Fruit fly (Drosophila melanogaster) whole organism, embryonic: ENCODE data around the gene Trs20.

Experiments used
- Antp ChIP-seq: fragments of 200-800 bp; sonication (Bioruptor generic); optimal IDR thresholded peaks from 3 replicates; lab custom pipeline; 2016; ENCODE audit warnings: missing biosample characterization, missing genetic modification characterization
- Atf6 ChIP-seq: fragments of 200-800 bp; sonication (Bioruptor generic); IDR thresholded peaks from 2 replicates; pipeline ENCODE4 v1.3.6; 2022; ENCODE audit warnings: missing biosample characterization, missing genetic modification characterization
- Blimp-1 ChIP-seq: fragments of 200-800 bp; sonication (Bioruptor generic); optimal IDR thresholded peaks from 3 replicates; lab custom pipeline; 2018; ENCODE audit warnings: missing biosample characterization, missing genetic modification characterization, mild to moderate bottlenecking, moderate library complexity, missing genetic modification reagents
- C15 ChIP-seq: fragments of 200-800 bp; sonication (Bioruptor generic); IDR thresholded peaks from 3 replicates; pipeline ENCODE4 v1.3.6; 2022; ENCODE audit warnings: missing biosample characterization, missing genetic modification characterization
- CG11456 ChIP-seq: fragments of 200-800 bp; sonication (Bioruptor generic); IDR thresholded peaks from 3 replicates; pipeline ENCODE4 v1.3.6; 2022; ENCODE audit warnings: missing biosample characterization, missing genetic modification characterization
- CG12071 ChIP-seq: fragments of 200-800 bp; sonication (Bioruptor generic); optimal IDR thresholded peaks from 3 replicates; lab custom pipeline; 2018; ENCODE audit warnings: missing biosample characterization, mild to moderate bottlenecking, missing genetic modification characterization
- CG12219 ChIP-seq: fragments of 200-800 bp; sonication (Bioruptor generic); optimal IDR thresholded peaks from 3 replicates; lab custom pipeline; 2018; ENCODE audit warnings: missing biosample characterization, mild to moderate bottlenecking, missing genetic modification characterization
- CG1529 ChIP-seq: fragments of 200-800 bp; sonication (Bioruptor generic); optimal IDR thresholded peaks from 3 replicates; lab custom pipeline; 2018; ENCODE audit warnings: missing biosample characterization, missing genetic modification characterization
- CG17568 ChIP-seq: fragments of 200-800 bp; sonication (Bioruptor generic); optimal IDR thresholded peaks from 2 replicates; lab custom pipeline; 2018; ENCODE audit warnings: missing biosample characterization, mild to moderate bottlenecking, missing genetic modification characterization, moderate library complexity
- CG17829 ChIP-seq: fragments of 200-800 bp; optimal IDR thresholded peaks from 2 replicates; lab custom pipeline; 2019; ENCODE audit warnings: missing biosample characterization, mild to moderate bottlenecking, missing genetic modification characterization, moderate library complexity
- CG31365 ChIP-seq: fragments of 200-800 bp; sonication (Bioruptor generic); optimal IDR thresholded peaks from 2 replicates; lab custom pipeline; 2018; ENCODE audit warnings: missing biosample characterization, mild to moderate bottlenecking, missing genetic modification characterization
- CG4404 ChIP-seq: fragments of 200-800 bp; sonication (Bioruptor generic); IDR thresholded peaks from 2 replicates; pipeline ENCODE4 v1.3.6; 2022; ENCODE audit warnings: missing biosample characterization, missing genetic modification characterization
- CG4424 ChIP-seq: fragments of 200-800 bp; sonication (Bioruptor generic); optimal IDR thresholded peaks from 3 replicates; lab custom pipeline; 2016; ENCODE audit warnings: missing biosample characterization, missing genetic modification characterization
- CG4730 ChIP-seq: fragments of 200-800 bp; sonication (Bioruptor generic); IDR thresholded peaks from 2 replicates; pipeline ENCODE4 v1.3.6; 2022; ENCODE audit warnings: missing biosample characterization, missing genetic modification characterization
- CG7357 ChIP-seq: fragments of 200-800 bp; sonication (Bioruptor generic); IDR thresholded peaks from 3 replicates; pipeline ENCODE4 v1.3.6; 2022; ENCODE audit warnings: missing biosample characterization, missing genetic modification characterization
- CG8944 ChIP-seq: fragments of 200-800 bp; sonication (Bioruptor generic); optimal IDR thresholded peaks from 3 replicates; lab custom pipeline; 2016; ENCODE audit warnings: missing biosample characterization, missing genetic modification characterization
- CG9797 ChIP-seq: fragments of 200-800 bp; sonication (Bioruptor generic); optimal IDR thresholded peaks from 3 replicates; lab custom pipeline; 2018; ENCODE audit warnings: missing biosample characterization, mild to moderate bottlenecking, missing genetic modification characterization
- Chrac-16 ChIP-seq: fragments of 200-800 bp; sonication (Bioruptor generic); optimal IDR thresholded peaks from 3 replicates; lab custom pipeline; 2016; ENCODE audit warnings: missing biosample characterization, missing genetic modification characterization
- CrebB ChIP-seq: fragments of 200-800 bp; sonication (Bioruptor generic); optimal IDR thresholded peaks from 3 replicates; lab custom pipeline; 2018; ENCODE audit warnings: missing biosample characterization, mild to moderate bottlenecking, missing genetic modification characterization
- Dll ChIP-seq: fragments of 200-800 bp; sonication (Bioruptor generic); IDR thresholded peaks from 4 replicates; pipeline ENCODE4 v1.3.6; 2022; ENCODE audit warnings: missing biosample characterization, missing genetic modification characterization; ENCODE audit not compliant: partially characterized antibody
- Ets65A ChIP-seq: fragments of 200-800 bp; sonication (Bioruptor generic); peaks from one replicate; lab custom pipeline; 2016; ENCODE audit warnings: missing biosample characterization, missing genetic modification characterization
- Fer2 ChIP-seq: fragments of 200-800 bp; sonication (Bioruptor generic); optimal IDR thresholded peaks from 2 replicates; lab custom pipeline; 2018; ENCODE audit warnings: missing biosample characterization, mild to moderate bottlenecking, missing genetic modification characterization, moderate library complexity
- Gug ChIP-seq: fragments of 200-800 bp; sonication (Bioruptor generic); IDR thresholded peaks from 4 replicates; pipeline ENCODE4 v1.3.6; 2022; ENCODE audit warnings: missing biosample characterization, missing genetic modification characterization
- HLH4C ChIP-seq: fragments of 200-800 bp; sonication (Bioruptor generic); IDR thresholded peaks from 3 replicates; pipeline ENCODE4 v1.3.6; 2022; ENCODE audit warnings: missing biosample characterization, missing genetic modification characterization; ENCODE audit not compliant: partially characterized antibody
- Hr39 ChIP-seq: fragments of >200 bp; optimal IDR thresholded peaks from 2 replicates; lab custom pipeline; 2017
- Hr51 ChIP-seq, 2 experiments: fragments of 200-800 bp; sonication (Bioruptor generic); optimal IDR thresholded peaks; 2 replicates in 1 of 2; 3 replicates in 1 of 2; lab custom pipeline; 2016 to 2018; ENCODE audit warnings: missing biosample characterization in 2 of 2, missing genetic modification characterization in 2 of 2, mild to moderate bottlenecking in 1 of 2, moderate library complexity in 1 of 2
- Lhr ChIP-seq: fragments of 200-800 bp; sonication (Bioruptor generic); optimal IDR thresholded peaks from 3 replicates; lab custom pipeline; 2017; ENCODE audit warnings: mild to moderate bottlenecking, missing biosample characterization, missing genetic modification reagents, missing genetic modification characterization
- PHDP ChIP-seq: fragments of 200-800 bp; sonication (Bioruptor generic); optimal IDR thresholded peaks from 3 replicates; lab custom pipeline; 2018; ENCODE audit warnings: missing biosample characterization, mild to moderate bottlenecking, missing genetic modification characterization, moderate library complexity
- Pdp1 ChIP-seq, 2 experiments: fragments of 200-800 bp; sonication (Bioruptor generic); optimal IDR thresholded peaks; 3 replicates each; lab custom pipeline; 2016; ENCODE audit warnings: missing biosample characterization in 2 of 2, missing genetic modification characterization in 2 of 2, mild to moderate bottlenecking in 1 of 2, moderate library complexity in 1 of 2
- TFAM ChIP-seq: fragments of 200-800 bp; sonication (Bioruptor generic); optimal IDR thresholded peaks from 2 replicates; lab custom pipeline; 2017; ENCODE audit warnings: missing biosample characterization, missing genetic modification characterization, inconsistent platforms
- Taf1 ChIP-seq: fragments of 200-800 bp; sonication (Bioruptor generic); IDR thresholded peaks from 2 replicates; pipeline ENCODE4 v1.3.6; 2022; ENCODE audit warnings: missing biosample characterization, missing genetic modification characterization
- Vsx1 ChIP-seq: fragments of 200-800 bp; sonication (Bioruptor generic); optimal IDR thresholded peaks from 2 replicates; lab custom pipeline; 2017; ENCODE audit warnings: missing biosample characterization, mild to moderate bottlenecking, missing genetic modification characterization, missing genetic modification reagents
- YL-1 ChIP-seq: fragments of 200-800 bp; sonication (Bioruptor generic); optimal IDR thresholded peaks from 3 replicates; lab custom pipeline; 2017; ENCODE audit warnings: missing biosample characterization, mild to moderate bottlenecking, missing genetic modification characterization
- aop ChIP-seq: fragments of 200-800 bp; sonication (Bioruptor generic); IDR thresholded peaks from 2 replicates; pipeline ENCODE4 v1.3.6; 2022; ENCODE audit warnings: missing biosample characterization, missing genetic modification characterization
- ap ChIP-seq: fragments of 200-800 bp; sonication (Bioruptor generic); IDR thresholded peaks from 2 replicates; pipeline ENCODE4 v1.3.6; 2022; ENCODE audit warnings: missing biosample characterization, missing genetic modification characterization
- bbx ChIP-seq: fragments of 200-800 bp; sonication (Bioruptor generic); IDR thresholded peaks from 2 replicates; pipeline ENCODE4 v1.3.6; 2022; ENCODE audit warnings: missing biosample characterization, missing genetic modification characterization; ENCODE audit not compliant: partially characterized antibody
- caup ChIP-seq: fragments of 200-800 bp; sonication (Bioruptor generic); optimal IDR thresholded peaks from 3 replicates; lab custom pipeline; 2017; ENCODE audit warnings: missing biosample characterization, mild to moderate bottlenecking, missing genetic modification characterization, moderate library complexity; ENCODE audit not compliant: severe bottlenecking
- corto ChIP-seq: fragments of 200-800 bp; sonication (Bioruptor generic); optimal IDR thresholded peaks from 2 replicates; lab custom pipeline; 2016; ENCODE audit warnings: missing biosample characterization, mild to moderate bottlenecking, missing genetic modification characterization, moderate library complexity
- emc ChIP-seq: fragments of 200-800 bp; sonication (Bioruptor generic); optimal IDR thresholded peaks from 2 replicates; lab custom pipeline; 2016; ENCODE audit warnings: missing biosample characterization, missing genetic modification characterization
- fd102C ChIP-seq: fragments of 200-800 bp; sonication (Bioruptor generic); optimal IDR thresholded peaks from 2 replicates; lab custom pipeline; 2018; ENCODE audit warnings: missing biosample characterization, mild to moderate bottlenecking, missing genetic modification characterization, moderate library complexity
- her ChIP-seq: fragments of 200-800 bp; sonication (Bioruptor generic); optimal IDR thresholded peaks from 2 replicates; lab custom pipeline; 2016; ENCODE audit warnings: missing biosample characterization, missing genetic modification characterization
- ind ChIP-seq: fragments of 200-800 bp; sonication (Bioruptor generic); optimal IDR thresholded peaks from 3 replicates; lab custom pipeline; 2016; ENCODE audit warnings: missing biosample characterization, missing genetic modification characterization
- lab ChIP-seq: fragments of 200-800 bp; sonication (Bioruptor generic); optimal IDR thresholded peaks from 3 replicates; lab custom pipeline; 2017; ENCODE audit warnings: missing biosample characterization, missing genetic modification characterization, mild to moderate bottlenecking, moderate library complexity, missing genetic modification reagents
- mirr ChIP-seq: fragments of 200-800 bp; sonication (Bioruptor generic); optimal IDR thresholded peaks from 3 replicates; lab custom pipeline; 2018; ENCODE audit warnings: missing biosample characterization, mild to moderate bottlenecking, missing genetic modification characterization
- nerfin-2 ChIP-seq: fragments of 200-800 bp; sonication (Bioruptor generic); IDR thresholded peaks from 2 replicates; pipeline ENCODE4 v1.3.6; 2022; ENCODE audit warnings: missing biosample characterization, missing genetic modification characterization; ENCODE audit not compliant: partially characterized antibody
- pita ChIP-seq: fragments of 200-800 bp; sonication (Bioruptor generic); optimal IDR thresholded peaks from 2 replicates; lab custom pipeline; 2017; ENCODE audit warnings: missing biosample characterization, mild to moderate bottlenecking, missing genetic modification characterization
- slbo ChIP-seq: fragments of 200-800 bp; sonication (Bioruptor generic); IDR thresholded peaks from 2 replicates; pipeline ENCODE4 v1.3.6; 2022; ENCODE audit warnings: missing biosample characterization, missing genetic modification characterization
- so ChIP-seq: fragments of 200-800 bp; sonication (Bioruptor generic); IDR thresholded peaks from 3 replicates; pipeline ENCODE4 v1.3.6; 2022; ENCODE audit warnings: missing biosample characterization, missing genetic modification characterization
- ttk ChIP-seq: fragments of 200-800 bp; sonication (Bioruptor generic); IDR thresholded peaks from 2 replicates; pipeline ENCODE4 v2.1.2; 2022; ENCODE audit warnings: missing biosample characterization, missing genetic modification characterization
- wor ChIP-seq: fragments of 200-800 bp; sonication (Bioruptor generic); IDR thresholded peaks from 2 replicates; pipeline ENCODE4 v1.3.6; 2022; ENCODE audit warnings: missing biosample characterization, missing genetic modification characterization
- z ChIP-seq: fragments of 200-800 bp; sonication (Bioruptor generic); IDR thresholded peaks from 3 replicates; pipeline ENCODE4 v1.3.6; 2022; ENCODE audit warnings: missing biosample characterization, missing genetic modification characterization
- zf30C ChIP-seq: fragments of 200-800 bp; sonication (Bioruptor generic); optimal IDR thresholded peaks from 3 replicates; lab custom pipeline; 2018; ENCODE audit warnings: missing biosample characterization, mild to moderate bottlenecking, missing genetic modification characterization

Trs20 gene

DNA sequence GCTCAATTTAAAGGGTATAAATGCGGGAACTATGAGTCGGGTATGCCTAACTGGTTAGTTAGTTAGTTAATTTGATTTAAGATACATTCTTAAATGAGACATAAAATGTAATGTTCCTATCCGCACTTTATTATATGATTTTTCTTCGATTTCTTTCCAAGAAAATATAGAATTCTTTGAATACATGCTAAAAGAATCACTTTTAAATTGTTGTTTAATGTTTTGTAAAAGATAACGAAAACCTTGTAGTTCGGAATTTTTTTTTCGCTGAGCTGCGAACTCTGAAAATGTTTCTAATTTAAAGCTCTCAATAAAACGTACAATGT lies 28.6 kb upstream of the Trs20 start (continued):
- TF ChIP-seq TFAM (GFP tag; lab: Kevin White, UChicago) (no peak), ind (GFP tag; lab: Kevin White, UChicago) (no peak), CG17829 (tag; lab: Kevin White, UChicago) (no peak), CG31365 (tag; lab: Kevin White, UChicago) (no peak), pita (no peak), so (GFP tag; lab: Robert Waterston, UW) (no peak), slbo (GFP tag; lab: Robert Waterston, UW) (peak; percentile 41; the same call in 1 of the 2 replicates), ap (GFP tag; lab: Robert Waterston, UW) (no peak), emc (GFP tag; lab: Kevin White, UChicago) (no peak), bbx (GFP tag; lab: Robert Waterston, UW) (no peak), CrebB (tag; lab: Kevin White, UChicago) (no peak), Dll (GFP tag; lab: Robert Waterston, UW) (no peak), CG7357 (no peak), zf30C (GFP tag; lab: Kevin White, UChicago) (no peak), YL-1 (GFP tag; lab: Kevin White, UChicago) (no peak), Blimp-1 (no peak), CG11456 (GFP tag; lab: Robert Waterston, UW) (no peak), Antp (GFP tag; lab: Kevin White, UChicago) (no peak), Lhr (GFP tag; lab: Kevin White, UChicago) (no peak), HLH4C (GFP tag; lab: Robert Waterston, UW) (no peak), lab (GFP tag; lab: Kevin White, UChicago) (peak; percentile 60), CG8944 (no peak), Atf6 (GFP tag; lab: Robert Waterston, UW) (no peak), z (GFP tag; lab: Robert Waterston, UW) (no peak), fd102C (GFP tag; lab: Kevin White, UChicago) (no peak), Chrac-16 (GFP tag; lab: Kevin White, UChicago) (no peak), CG17568 (GFP tag; lab: Kevin White, UChicago) (no peak), CG4404 (GFP tag; lab: Robert Waterston, UW) (no peak), wor (GFP tag; lab: Robert Waterston, UW) (no peak), C15 (GFP tag; lab: Robert Waterston, UW) (no peak), ttk (no peak), CG4730 (GFP tag; lab: Robert Waterston, UW) (no peak), aop (GFP tag; lab: Robert Waterston, UW) (no peak), Taf1 (no peak), CG12071 (no peak), corto (GFP tag; lab: Kevin White, UChicago) (no peak), CG1529 (GFP tag; lab: Kevin White, UChicago) (no peak), nerfin-2 (no peak), PHDP (tag; lab: Kevin White, UChicago) (peak; percentile 49), Hr51 (GFP tag; optimal IDR thresholded peaks at IDR 0.05; lab: Kevin White, UChicago) (no peak), mirr (GFP tag; lab: Kevin White, UChicago) (no peak), CG4424 (GFP tag; lab: Kevin White, UChicago) (no peak), Pdp1 (GFP tag; optimal IDR thresholded peaks at IDR 0.05; lab: Kevin White, UChicago) (peak in 1 of 2 experiments; percentile 7), caup (GFP tag; lab: Kevin White, UChicago) (peak; percentile 35), Ets65A (GFP tag; lab: Kevin White, UChicago) (no peak), Hr39 (lab: Kevin White, UChicago) (no peak), Fer2 (tag; lab: Kevin White, UChicago) (no peak), Gug (GFP tag; lab: Robert Waterston, UW) (no peak), her (GFP tag; lab: Kevin White, UChicago) (no peak), CG9797 (GFP tag; lab: Kevin White, UChicago) (no peak), Vsx1 (GFP tag; lab: Kevin White, UChicago) (no peak), CG12219 (GFP tag; lab: Kevin White, UChicago) (no peak)
